Worm (Caenorhabditis elegans) whole organism, late embryonic: Measurements from ENCODE around the gene F21A3.4.
A peak's percentile ranks its signal among the peaks of the same experiment; 100 is the strongest.

ENCODE experiments used
- T23F11.4 ChIP-seq: fragments of 200-800 bp; sonication (Bioruptor generic); optimal IDR thresholded peaks from 2 replicates; lab custom pipeline; 2018; ENCODE audit warnings: mild to moderate bottlenecking, missing genetic modification characterization, missing compliant biosample characterization
- Y22D7AL.16 ChIP-seq: sonication (generic microtip); optimal IDR thresholded peaks from 2 replicates; lab custom pipeline; 2016; ENCODE audit warnings: missing genetic modification characterization, missing compliant biosample characterization
- ceh-24 ChIP-seq: sonication (generic microtip); optimal IDR thresholded peaks from 2 replicates; lab custom pipeline; 2016; ENCODE audit warnings: mild to moderate bottlenecking, missing genetic modification characterization, missing compliant biosample characterization
- ceh-9 ChIP-seq: sonication (generic microtip); optimal IDR thresholded peaks from 2 replicates; lab custom pipeline; 2016; ENCODE audit warnings: mild to moderate bottlenecking, missing genetic modification characterization, inconsistent platforms, missing compliant biosample characterization
- eyg-1 ChIP-seq: sonication (generic microtip); optimal IDR thresholded peaks from 2 replicates; lab custom pipeline; 2016; ENCODE audit warnings: missing genotype, missing genetic modification characterization, missing compliant biosample characterization
- hlh-30 ChIP-seq: sonication (generic microtip); optimal IDR thresholded peaks from 2 replicates; lab custom pipeline; 2017; ENCODE audit warnings: antibody characterized with exemption, missing genetic modification characterization, missing compliant biosample characterization; ENCODE audit not compliant: insufficient read depth
- lim-6 ChIP-seq: sonication (generic microtip); optimal IDR thresholded peaks from 2 replicates; lab custom pipeline; 2016; ENCODE audit warnings: missing genetic modification characterization, missing compliant biosample characterization
- nfya-1 ChIP-seq: sonication (generic microtip); optimal IDR thresholded peaks from 2 replicates; lab custom pipeline; 2017; ENCODE audit warnings: missing genetic modification characterization, mild to moderate bottlenecking, missing compliant biosample characterization, antibody characterized with exemption, moderate library complexity
- nhr-232 ChIP-seq: sonication (generic microtip); optimal IDR thresholded peaks from 2 replicates; lab custom pipeline; 2016; ENCODE audit warnings: missing genetic modification characterization, missing compliant biosample characterization
- rnt-1 ChIP-seq: sonication (generic microtip); optimal IDR thresholded peaks from 2 replicates; lab custom pipeline; 2016; ENCODE audit warnings: missing genetic modification characterization, missing compliant biosample characterization
- sdc-2 ChIP-seq: sonication (generic microtip); optimal IDR thresholded peaks from 2 replicates; lab custom pipeline; 2016; ENCODE audit warnings: missing genotype, missing genetic modification characterization, missing compliant biosample characterization
- tbx-2 ChIP-seq: sonication (generic microtip); optimal IDR thresholded peaks from 2 replicates; lab custom pipeline; 2016; ENCODE audit warnings: missing genetic modification characterization, missing compliant biosample characterization
- unc-42 ChIP-seq: sonication (generic microtip); optimal IDR thresholded peaks from 2 replicates; lab custom pipeline; 2016; ENCODE audit warnings: missing genotype, missing genetic modification characterization, missing compliant biosample characterization

The F21A3.4 gene

DNA sequence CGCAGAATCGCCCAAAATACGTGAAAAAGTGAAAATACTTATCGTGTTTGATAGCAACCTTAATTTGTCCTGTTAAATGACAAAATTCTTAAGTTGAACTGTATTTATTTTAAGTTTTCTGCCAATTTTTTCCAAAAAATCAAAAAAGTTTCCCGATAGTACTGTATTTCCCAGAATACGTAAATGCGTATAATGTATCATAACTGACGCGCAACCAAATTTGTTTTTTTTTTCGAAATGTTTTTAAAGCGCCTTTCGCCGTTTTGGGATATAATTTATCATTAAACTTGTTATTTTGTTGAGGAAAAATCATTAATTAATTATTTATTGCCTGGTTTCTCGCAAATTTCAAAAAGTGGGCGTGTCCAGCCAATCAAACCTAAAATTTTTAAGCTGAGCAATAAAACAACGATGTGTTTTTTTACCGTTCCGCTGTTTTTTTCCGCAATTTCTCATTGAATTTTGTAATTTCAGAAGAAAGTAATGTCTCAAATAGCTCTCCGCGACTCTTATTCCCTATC is 34.6 kb downstream of the F21A3.4 start, which contains the start of gene fbxa-95:
TSS of gene fbxa-95 (plus strand) at position 471 of the 521 bp plus-strand sequence.
- TF ChIP-seq nfya-1 (tag; lab: Kevin White, UChicago) (no peak), sdc-2 (tag; lab: Kevin White, UChicago) (no peak), nhr-232 (tag; lab: Kevin White, UChicago) (no peak), Y22D7AL.16 (tag; lab: Kevin White, UChicago) (no peak), eyg-1 (tag; lab: Kevin White, UChicago) (no peak), lim-6 (no peak), ceh-24 (no peak), unc-42 (tag; lab: Kevin White, UChicago) (no peak)

ce11 chrV:15572613-15573012 is 36.2 kb downstream of the F21A3.4 start, which contains the start of gene fbxa-94:
fbxa-94 (plus strand) TSS chrV:15572913.
- no peak for TF ChIP-seq tbx-2 (tag; lab: Kevin White, UChicago)
- no peak for TF ChIP-seq ceh-9 (tag; lab: Kevin White, UChicago)
- peak; percentile 6 for TF ChIP-seq nfya-1 (tag; lab: Kevin White, UChicago)

ce11 chrV:15575305-15575704 is 38.9 kb downstream of the F21A3.4 start, which contains the start of gene mdt-28:
mdt-28 (minus strand) TSS chrV:15575405.
- TF ChIP-seq T23F11.4 (GFP tag; lab: Kevin White, UChicago) = no peak
- no peak for TF ChIP-seq hlh-30 (tag; lab: Kevin White, UChicago)

DNA sequence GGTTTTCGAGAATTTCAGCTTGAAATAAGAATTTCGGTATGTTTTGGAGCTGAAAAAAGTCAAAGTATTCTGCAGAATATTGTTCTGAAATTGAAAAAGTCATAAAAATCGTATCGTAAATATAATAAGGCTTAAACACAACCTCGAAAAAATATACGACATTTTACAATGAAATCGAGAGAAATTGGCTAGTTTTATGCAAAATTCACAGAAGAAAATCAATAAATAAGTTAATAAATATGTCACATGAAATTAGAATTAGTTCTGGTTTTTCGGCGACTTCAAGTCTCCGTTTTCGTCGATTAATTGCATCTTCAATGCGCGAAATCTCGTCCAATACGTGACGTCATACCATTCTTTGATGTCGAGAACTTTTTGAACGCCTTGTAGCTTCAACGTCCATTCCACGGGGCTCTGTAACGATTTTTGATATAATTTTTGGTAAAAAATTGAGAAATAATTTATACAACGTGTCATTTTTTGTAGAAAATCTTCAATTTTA is 41.0 kb downstream of the F21A3.4 start, which contains the start of gene atx-3:
TSS of gene atx-3 (minus strand) at position 51 of the 502 bp plus-strand sequence.
- no peak for TF ChIP-seq sdc-2 (tag; lab: Kevin White, UChicago)

ce11 chrV:15578386-15578785 is 42.0 kb downstream of the F21A3.4 start, which contains the start of gene F28F8.9:
F28F8.9 (minus strand) TSS chrV:15578673.
- TF ChIP-seq nfya-1 (tag; lab: Kevin White, UChicago) = peak; percentile 31
- TF ChIP-seq rnt-1 = no peak

- TF ChIP-seq nfya-1 (tag; lab: Kevin White, UChicago) = peak; percentile 30
- TF ChIP-seq, all 69 proteins: peak for 1; not testable (repeated sequence) for 68
Measured at ce11 chrV:15581440-15581839, 45.0 kb downstream of the F21A3.4 start.
